Worm (Caenorhabditis elegans) whole organism, L3 larva: ENCODE results near the gene C45E5.1.

Experiments used
- ama-1 ChIP-seq: fragments of 150-350 bp; optimal IDR thresholded peaks from 2 replicates; lab custom pipeline; 2018
- daf-12 ChIP-seq: fragments of 150-350 bp; optimal IDR thresholded peaks from 2 replicates; lab custom pipeline; 2014; ENCODE audit warnings: missing biosample characterization, missing genetic modification reagents, missing genetic modification characterization
- egl-27 ChIP-seq: sonication (generic microtip); optimal IDR thresholded peaks from 4 replicates; lab custom pipeline; 2017; ENCODE audit warnings: missing biosample characterization, missing genetic modification reagents, missing genetic modification characterization
- elt-2 ChIP-seq: sonication (generic microtip); optimal IDR thresholded peaks from 2 replicates; lab custom pipeline; 2016; ENCODE audit warnings: missing genetic modification reagents, mild to moderate bottlenecking, missing genetic modification characterization, missing compliant biosample characterization
- mdl-1 ChIP-seq: fragments of 150-350 bp; optimal IDR thresholded peaks from 2 replicates; lab custom pipeline; 2014; ENCODE audit warnings: missing biosample characterization, missing genetic modification characterization
- nfya-1 ChIP-seq: sonication (generic microtip); optimal IDR thresholded peaks from 2 replicates; lab custom pipeline; 2017; ENCODE audit warnings: missing genetic modification characterization, mild to moderate bottlenecking, missing compliant biosample characterization, antibody characterized with exemption, moderate library complexity; ENCODE audit not compliant: insufficient read depth
- nhr-11 ChIP-seq: fragments of 150-350 bp; optimal IDR thresholded peaks from 2 replicates; lab custom pipeline; 2014; ENCODE audit warnings: missing biosample characterization, missing genetic modification characterization
- nhr-25 ChIP-seq: sonication (generic microtip); optimal IDR thresholded peaks from 2 replicates; lab custom pipeline; 2017; ENCODE audit warnings: missing biosample characterization, missing genetic modification characterization
- nhr-43 ChIP-seq: sonication (generic microtip); optimal IDR thresholded peaks from 2 replicates; lab custom pipeline; 2016; ENCODE audit warnings: mild to moderate bottlenecking, missing genetic modification characterization, missing compliant biosample characterization; ENCODE audit not compliant: poor library complexity, severe bottlenecking
- nhr-67 ChIP-seq: fragments of 150-350 bp; optimal IDR thresholded peaks from 2 replicates; lab custom pipeline; 2014; ENCODE audit warnings: missing biosample characterization, missing genetic modification characterization
- skn-1 ChIP-seq: fragments of 150-350 bp; optimal IDR thresholded peaks from 2 replicates; lab custom pipeline; 2014; ENCODE audit warnings: missing biosample characterization, missing genetic modification characterization
- ztf-4 ChIP-seq: fragments of 150-350 bp; optimal IDR thresholded peaks from 2 replicates; lab custom pipeline; 2014; ENCODE audit warnings: missing biosample characterization, missing genetic modification characterization

- TF ChIP-seq ama-1 (lab: Kevin White, UChicago) = no peak
- TF ChIP-seq elt-2 (tag; lab: Kevin White, UChicago) = no peak
- no peak for TF ChIP-seq ztf-4 (tag; lab: Kevin White, UChicago)
- TF ChIP-seq nhr-25 (tag; lab: Kevin White, UChicago) = no peak
- TF ChIP-seq mdl-1 (tag; lab: Kevin White, UChicago) = no peak
- TF ChIP-seq nhr-67 (tag; lab: Kevin White, UChicago) = no peak
- no peak for TF ChIP-seq skn-1
- no peak for TF ChIP-seq nhr-43
- no peak for TF ChIP-seq egl-27
- TF ChIP-seq nfya-1 (tag; lab: Kevin White, UChicago) = no peak
- no peak for TF ChIP-seq nhr-11
- TF ChIP-seq daf-12 (tag; lab: Kevin White, UChicago) = no peak
Measured at ce11 chrIV:5741045-5741444, 3.2 kb upstream of the C45E5.1 start, which contains the start of gene chil-11.
